Worm (Caenorhabditis elegans): Measurements from ENCODE around the gene him-14.

DNA sequence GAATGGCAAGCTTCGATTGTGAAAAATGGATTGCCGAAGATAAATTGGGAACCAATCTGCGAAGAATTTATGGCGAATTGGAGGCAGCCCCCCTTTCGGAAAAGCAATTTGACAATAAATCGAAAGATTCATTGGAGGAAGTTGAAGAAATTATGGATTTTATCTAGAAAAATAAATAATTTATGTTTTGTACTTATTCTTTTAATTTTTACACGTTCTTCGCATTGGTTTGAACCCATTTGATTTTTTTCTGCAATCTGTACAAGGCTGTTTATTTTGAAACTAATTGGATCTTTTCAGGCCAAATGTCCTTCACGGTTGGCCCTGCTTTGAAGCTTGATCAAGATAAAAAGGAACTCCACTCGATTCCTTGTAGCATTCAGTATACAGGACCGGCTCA lies 16.8 kb downstream of the him-14 start, which contains the start of gene ZK1127.13:
- TF ChIP-seq dao-5 (tag; optimal IDR thresholded peaks at IDR 0.05) (no peak), him-1 (tag; optimal IDR thresholded peaks at IDR 0.05) (no peak)
